Worm (Caenorhabditis elegans): Measurements from ENCODE around the gene B0545.4.
"Not testable (repeated sequence)": the region's sequence is repeated elsewhere in the genome, so short reads cannot be mapped to it uniquely, and the experiment has no call there.

The B0545.4 gene

ce11 chrIV:125881-126781 lies 16.9 kb upstream of the B0545.4 start, which contains the start of the genes grld-1 and cox-6C (continued):
- TF ChIP-seq nhr-111 (GFP tag; optimal IDR thresholded peaks at IDR 0.05): no peak
- TF ChIP-seq zip-11 (GFP tag; IDR thresholded peaks at IDR 0.05): no peak
- TF ChIP-seq snpc-4 (tag; optimal IDR thresholded peaks at IDR 0.05): no peak
- no peak for TF ChIP-seq Y75B8A.6 (GFP tag; IDR thresholded peaks at IDR 0.05)
- peak; percentile 49 for TF ChIP-seq nhr-77 (tag; optimal IDR thresholded peaks at IDR 0.05)
- no peak for TF ChIP-seq ZK337.2 (GFP tag; IDR thresholded peaks at IDR 0.05)

- peak; percentile 85 for TF ChIP-seq set-16 (GFP tag; IDR thresholded peaks at IDR 0.05)
Observed at ce11 chrIV:122877-123657, 13.9 kb upstream of the B0545.4 start.

ce11 chrIV:121607-122006 lies 12.4 kb upstream of the B0545.4 start, which contains the start of gene tut-1:
tut-1 (minus strand) TSS chrIV:121707.
- TF ChIP-seq lin-1 (GFP tag; IDR thresholded peaks at IDR 0.05): no peak
- no peak for TF ChIP-seq Y105C5A.15 (GFP tag; IDR thresholded peaks at IDR 0.05)
- no peak for TF ChIP-seq hlh-11 (tag; optimal IDR thresholded peaks at IDR 0.05)
- TF ChIP-seq hmg-1.1 (GFP tag; IDR thresholded peaks at IDR 0.05): no peak
- no peak for TF ChIP-seq spr-1 (tag; optimal IDR thresholded peaks at IDR 0.05)
- TF ChIP-seq unc-62 (GFP tag; optimal IDR thresholded peaks at IDR 0.05 in 1 of 2): no peak
- no peak for TF ChIP-seq unc-62 (tag; optimal IDR thresholded peaks at IDR 0.05)
- TF ChIP-seq dve-1 (tag; optimal IDR thresholded peaks at IDR 0.05; ENCODE audit: insufficient read depth): no peak
- no peak for TF ChIP-seq nhr-11 (tag; optimal IDR thresholded peaks at IDR 0.05)
- no peak for TF ChIP-seq D1046.2 (GFP tag; IDR thresholded peaks at IDR 0.05)
- TF ChIP-seq gei-8 (GFP tag; optimal IDR thresholded peaks at IDR 0.05): no peak
- no peak for TF ChIP-seq R02D3.7 (tag; optimal IDR thresholded peaks at IDR 0.05)
- no peak for TF ChIP-seq dmd-9 (GFP tag; IDR thresholded peaks at IDR 0.05)
- no peak for TF ChIP-seq rbr-2 (tag; optimal IDR thresholded peaks at IDR 0.05)
- TF ChIP-seq nhr-48 (tag; optimal IDR thresholded peaks at IDR 0.05): no peak
- no peak for TF ChIP-seq fos-1 (tag; optimal IDR thresholded peaks at IDR 0.05)
- TF ChIP-seq ces-1 (GFP tag; optimal IDR thresholded peaks at IDR 0.05): no peak
- TF ChIP-seq aly-2 (tag; optimal IDR thresholded peaks at IDR 0.05): no peak

ce11 chrIV:119792-120191 lies 10.6 kb upstream of the B0545.4 start:
- TF ChIP-seq rbr-2 (tag; optimal IDR thresholded peaks at IDR 0.05): no peak

- no peak for TF ChIP-seq lir-3 (tag; optimal IDR thresholded peaks at IDR 0.05)
- TF ChIP-seq ceh-82 (tag; optimal IDR thresholded peaks at IDR 0.05): no peak
- no peak for TF ChIP-seq gei-8 (GFP tag; optimal IDR thresholded peaks at IDR 0.05)
- peak; percentile 38 for TF ChIP-seq lin-38 (GFP tag; IDR thresholded peaks at IDR 0.05)
- TF ChIP-seq F26F4.8 (GFP tag; conservative IDR thresholded peaks at IDR 0.05): 0 out of 2 replicates have a peak, but pooled peaks have one; percentile 13
Observed at ce11 chrIV:118786-119185, 9.6 kb upstream of the B0545.4 start.

- not testable (repeated sequence) for TF ChIP-seq hlh-30 (tag; optimal IDR thresholded peaks at IDR 0.05; ENCODE audit: insufficient read depth); dpl-1 (GFP tag; optimal IDR thresholded peaks at IDR 0.05); jun-1 (tag; optimal IDR thresholded peaks at IDR 0.05)
Observed at ce11 chrIV:111377-111776, 2.2 kb upstream of the B0545.4 start, which contains the start of gene F29C4.4. F29C4.4 (plus strand) TSS chrIV:111677.
